Fruit fly (Drosophila melanogaster): ENCODE results near the gene Keap1.

Gene Keap1

DNA sequence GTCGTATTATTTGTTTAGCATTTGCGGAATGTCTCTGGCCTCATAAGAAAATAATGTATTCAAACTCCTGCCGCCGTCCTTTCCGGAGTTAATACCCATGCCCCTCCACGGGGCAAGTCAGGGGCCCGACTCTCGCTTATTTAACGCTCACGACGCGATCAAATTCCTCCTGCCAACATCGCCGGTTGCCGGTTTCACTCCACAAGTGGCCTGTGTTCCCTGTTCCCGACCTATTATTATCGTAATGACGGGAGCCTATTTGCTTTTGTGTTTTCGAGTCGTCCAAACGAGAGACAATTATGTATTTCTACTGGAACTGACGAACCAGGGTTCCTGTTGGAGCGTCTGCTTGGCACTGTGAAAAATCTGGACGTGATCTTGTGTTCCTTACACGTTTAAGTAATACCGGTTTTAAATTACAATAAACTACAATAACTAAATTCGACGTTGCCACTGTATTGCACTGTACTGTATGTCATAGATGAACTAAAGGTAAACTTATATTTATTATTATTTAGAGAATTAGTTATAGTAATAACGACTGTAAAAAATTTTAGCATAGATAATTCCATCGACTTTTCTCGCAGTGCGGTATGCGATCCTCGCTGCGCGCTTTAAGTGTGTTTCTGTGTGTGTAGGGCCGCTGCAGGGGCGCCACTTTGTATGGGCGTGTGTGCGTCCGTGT lies 27.1 kb downstream of the Keap1 start (continued):
- TF ChIP-seq lbe (GFP tag; optimal IDR thresholded peaks at IDR 0.05) (peak; percentile 58), CHES-1-like (GFP tag; optimal IDR thresholded peaks at IDR 0.05) (no peak), dmrt11E (tag; optimal IDR thresholded peaks at IDR 0.05) (peak; percentile 92), CG14014 (GFP tag; IDR thresholded peaks at IDR 0.05) (no peak), Hr39 (optimal IDR thresholded peaks at IDR 0.05) (no peak), Sin3A (optimal IDR thresholded peaks at IDR 0.05) (no peak), knrl (GFP tag; IDR thresholded peaks at IDR 0.05; ENCODE audit: partially characterized antibody) (no peak), CG5245 (GFP tag; optimal IDR thresholded peaks at IDR 0.05) (peak; percentile 28), CG10959 (GFP tag; IDR thresholded peaks at IDR 0.05) (peak; percentile 44), CG8281 (tag; optimal IDR thresholded peaks at IDR 0.05) (no peak), CG17359 (tag; optimal IDR thresholded peaks at IDR 0.05) (no peak), CG2120 (GFP tag; optimal IDR thresholded peaks at IDR 0.05) (no peak), z (GFP tag; IDR thresholded peaks at IDR 0.05) (0 out of 3 replicates have a peak, but pooled peaks have one; percentile 7), da (GFP tag; optimal IDR thresholded peaks at IDR 0.05) (no peak), Scr (GFP tag; IDR thresholded peaks at IDR 0.05; ENCODE audit: partially characterized antibody) (no peak), PHDP (tag; optimal IDR thresholded peaks at IDR 0.05) (no peak), Doc3 (GFP tag; IDR thresholded peaks at IDR 0.05; ENCODE audit: partially characterized antibody) (no peak), HmgD (GFP tag; optimal IDR thresholded peaks at IDR 0.05) (no peak), CG14441 (GFP tag; IDR thresholded peaks at IDR 0.05) (no peak), jumu (GFP tag; optimal IDR thresholded peaks at IDR 0.05) (peak; percentile 10), CG11695 (GFP tag; IDR thresholded peaks at IDR 0.05) (peak; percentile 18; the same call in 1 of the 3 replicates), CG9727 (GFP tag; optimal IDR thresholded peaks at IDR 0.05) (peak; percentile 89), CG2129 (GFP tag; IDR thresholded peaks at IDR 0.05; ENCODE audit: partially characterized antibody) (no peak), Lhr (GFP tag; optimal IDR thresholded peaks at IDR 0.05) (peak; percentile 27), CG10462 (GFP tag; optimal IDR thresholded peaks at IDR 0.05) (no peak), kni (GFP tag; optimal IDR thresholded peaks at IDR 0.05) (peak; percentile 73), Dip3 (GFP tag; optimal IDR thresholded peaks at IDR 0.05) (no peak), br (optimal IDR thresholded peaks at IDR 0.05) (no peak), pum (GFP tag; optimal IDR thresholded peaks at IDR 0.05) (peak; percentile 25), repo (GFP tag; optimal IDR thresholded peaks at IDR 0.05) (no peak), Nf-YA (GFP tag; IDR thresholded peaks at IDR 0.05) (no peak), CG32532 (GFP tag; IDR thresholded peaks at IDR 0.05) (no peak), CG1024 (GFP tag; IDR thresholded peaks at IDR 0.05) (no peak), ato (GFP tag; IDR thresholded peaks at IDR 0.05; ENCODE audit: partially characterized antibody) (no peak), CG11723 (GFP tag; optimal IDR thresholded peaks at IDR 0.05) (no peak), nom (GFP tag; optimal IDR thresholded peaks at IDR 0.05) (peak; percentile 76), CG7745 (tag; optimal IDR thresholded peaks at IDR 0.05) (no peak), CG3163 (GFP tag; optimal IDR thresholded peaks at IDR 0.05) (no peak), MESR4 (GFP tag; optimal IDR thresholded peaks at IDR 0.05) (no peak), luna (GFP tag; optimal IDR thresholded peaks at IDR 0.05) (no peak), Adf1 (GFP tag; IDR thresholded peaks at IDR 0.05) (no peak), wdn (GFP tag; IDR thresholded peaks at IDR 0.05) (no peak), sob (GFP tag; IDR thresholded peaks at IDR 0.05) (no peak), CG4617 (GFP tag; optimal IDR thresholded peaks at IDR 0.05; ENCODE audit: borderline replicate concordance) (no peak), Awh (GFP tag; IDR thresholded peaks at IDR 0.05) (no peak), CG16863 (GFP tag; optimal IDR thresholded peaks at IDR 0.05) (no peak), Usf (GFP tag; optimal IDR thresholded peaks at IDR 0.05) (peak; percentile 56), HHEX (GFP tag; optimal IDR thresholded peaks at IDR 0.05) (no peak), CG4820 (GFP tag; optimal IDR thresholded peaks at IDR 0.05) (peak; percentile 49), az2 (GFP tag; optimal IDR thresholded peaks at IDR 0.05) (peak; percentile 25), CG42726 (GFP tag; IDR thresholded peaks at IDR 0.05; ENCODE audit: partially characterized antibody) (no peak)

Data from whole organism, embryonic.